Worm (Caenorhabditis elegans) whole organism, young adult: ENCODE data around the gene ZK6.6.

Experiments
- B0336.3 ChIP-seq: fragments of 200-800 bp; sonication (Bioruptor generic); IDR thresholded peaks from 2 replicates; pipeline ENCODE4 v1.3.6; 2022; ENCODE audit warnings: missing genetic modification characterization, missing compliant biosample characterization
- C17E4.6 ChIP-seq: fragments of 200-800 bp; sonication (Bioruptor generic); IDR thresholded peaks from 2 replicates; pipeline ENCODE4 v1.3.6; 2022; ENCODE audit warnings: missing genetic modification reagents, missing genetic modification characterization, missing compliant biosample characterization
- Y53F4B.3 ChIP-seq: fragments of 200-800 bp; sonication (Bioruptor generic); IDR thresholded peaks from 2 replicates; pipeline ENCODE4 v1.3.6; 2022; ENCODE audit warnings: missing genetic modification reagents, missing genetic modification characterization, missing compliant biosample characterization
- aptf-2 ChIP-seq: fragments of 200-800 bp; sonication (Bioruptor generic); conservative IDR thresholded peaks from 2 replicates; pipeline ENCODE4 v1.3.6; 2022; ENCODE audit warnings: missing genetic modification reagents, missing genetic modification characterization, missing compliant biosample characterization
- cebp-1 ChIP-seq, 2 experiments: fragments of 200-800 bp in 1 of 2; sonication (Bioruptor generic) in 1 of 2; sonication (generic microtip) in 1 of 2; IDR thresholded peaks in 1 of 2; optimal IDR thresholded peaks in 1 of 2; 2 replicates each; pipeline versions ENCODE4 v1.3.6 to Lab custom; 2017 to 2022; ENCODE audit warnings: missing compliant biosample characterization in 2 of 2, missing genetic modification characterization in 2 of 2, mild to moderate bottlenecking in 1 of 2, missing genetic modification reagents in 1 of 2, moderate library complexity in 1 of 2
- cebp-2 ChIP-seq: fragments of 200-800 bp; sonication (Bioruptor generic); IDR thresholded peaks from 2 replicates; pipeline ENCODE4 v1.3.6; 2022; ENCODE audit warnings: missing genetic modification characterization, missing compliant biosample characterization
- efl-1 ChIP-seq: fragments of 150-350 bp; optimal IDR thresholded peaks from 2 replicates; lab custom pipeline; 2014; ENCODE audit warnings: missing biosample characterization, missing genetic modification reagents, missing genetic modification characterization
- madf-10 ChIP-seq: sonication (generic microtip); optimal IDR thresholded peaks from 2 replicates; lab custom pipeline; 2016; ENCODE audit warnings: mild to moderate bottlenecking, missing genetic modification characterization, missing compliant biosample characterization
- unc-62 ChIP-seq: fragments of 150-350 bp; optimal IDR thresholded peaks from 2 replicates; lab custom pipeline; 2014; ENCODE audit warnings: missing biosample characterization, missing genetic modification reagents, missing genetic modification characterization

DNA sequence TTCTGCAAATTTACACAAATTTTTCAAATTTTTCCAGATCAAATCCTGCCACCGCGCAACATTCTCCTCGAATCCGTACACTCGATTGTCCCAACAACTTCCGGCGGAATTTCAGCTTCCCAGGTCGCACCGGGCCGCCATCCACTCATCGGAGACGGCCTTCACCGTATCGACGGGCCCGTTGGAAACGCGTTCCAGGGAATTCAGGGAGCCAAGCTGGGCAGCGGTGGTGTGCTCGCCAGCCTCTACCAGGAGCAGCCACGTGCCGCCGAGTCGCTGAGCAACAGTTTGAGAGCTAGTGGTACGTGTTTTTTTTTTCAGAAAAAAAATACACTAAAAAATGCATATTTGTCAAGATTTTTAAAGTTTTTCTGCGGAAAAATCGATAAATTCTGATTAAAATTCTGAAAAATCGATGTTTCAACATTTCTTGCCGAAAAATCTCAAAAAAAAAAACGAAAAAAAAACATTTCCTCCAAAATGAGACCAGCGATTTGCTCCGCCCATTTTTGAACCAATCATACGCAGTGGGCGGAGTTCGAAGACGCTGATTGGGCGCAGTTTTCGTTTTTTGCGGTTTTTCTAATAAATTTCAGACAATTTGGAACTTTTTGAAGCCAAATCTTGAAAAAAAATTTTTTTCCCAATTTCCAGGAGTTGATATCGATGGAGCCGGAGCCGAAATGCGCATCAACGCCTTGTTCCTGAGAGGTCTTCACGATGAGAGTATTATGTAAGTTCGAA is 31.4 kb upstream of the ZK6.6 start:
- TF ChIP-seq cebp-1 (GFP tag; IDR thresholded peaks at IDR 0.05; lab: Robert Waterston, UW) (no peak), cebp-1 (tag; optimal IDR thresholded peaks at IDR 0.05; lab: Kevin White, UChicago) (no peak), madf-10 (tag; lab: Kevin White, UChicago) (no peak), cebp-2 (GFP tag; lab: Robert Waterston, UW) (no peak), C17E4.6 (GFP tag; lab: Robert Waterston, UW) (no peak), unc-62 (GFP tag; lab: Kevin White, UChicago) (no peak), Y53F4B.3 (GFP tag; lab: Robert Waterston, UW) (no peak), efl-1 (GFP tag; lab: Kevin White, UChicago) (no peak), B0336.3 (GFP tag; lab: Robert Waterston, UW) (no peak), aptf-2 (GFP tag; lab: Robert Waterston, UW) (no peak)
